Worm (Caenorhabditis elegans) whole organism, L3 larva: Measurements from ENCODE around the gene C28H8.3.
A peak's percentile ranks its signal among the peaks of the same experiment; 100 is the strongest.

Source experiments
- ZK546.5 ChIP-seq: sonication (generic microtip); optimal IDR thresholded peaks from 2 replicates; lab custom pipeline; 2017; ENCODE audit warnings: missing biosample characterization, missing genetic modification characterization
- ama-1 ChIP-seq: fragments of 150-350 bp; optimal IDR thresholded peaks from 2 replicates; lab custom pipeline; 2018
- ceh-16 ChIP-seq: sonication (generic microtip); optimal IDR thresholded peaks from 2 replicates; lab custom pipeline; 2017; ENCODE audit warnings: missing biosample characterization, missing genetic modification characterization
- ceh-28 ChIP-seq: fragments of 150-350 bp; optimal IDR thresholded peaks from 2 replicates; lab custom pipeline; 2014; ENCODE audit warnings: missing biosample characterization, missing genetic modification reagents, missing genetic modification characterization
- ceh-9 ChIP-seq: sonication (generic microtip); optimal IDR thresholded peaks from 2 replicates; lab custom pipeline; 2018; ENCODE audit warnings: missing biosample characterization, missing genetic modification characterization
- daf-12 ChIP-seq: fragments of 150-350 bp; optimal IDR thresholded peaks from 2 replicates; lab custom pipeline; 2014; ENCODE audit warnings: missing biosample characterization, missing genetic modification reagents, missing genetic modification characterization
- egl-27 ChIP-seq: sonication (generic microtip); optimal IDR thresholded peaks from 4 replicates; lab custom pipeline; 2017; ENCODE audit warnings: missing biosample characterization, missing genetic modification reagents, missing genetic modification characterization
- egl-5 ChIP-seq: fragments of 150-350 bp; optimal IDR thresholded peaks from 2 replicates; lab custom pipeline; 2017; ENCODE audit warnings: missing biosample characterization, missing genetic modification reagents, missing genetic modification characterization, inconsistent platforms
- elt-1 ChIP-seq: fragments of 150-350 bp; optimal IDR thresholded peaks from 2 replicates; lab custom pipeline; 2014; ENCODE audit warnings: missing biosample characterization, missing genetic modification characterization
- fos-1 ChIP-seq: fragments of 150-350 bp; optimal IDR thresholded peaks from 2 replicates; lab custom pipeline; 2014; ENCODE audit warnings: missing biosample characterization, missing genetic modification characterization
- hmg-11 ChIP-seq: sonication (generic microtip); optimal IDR thresholded peaks from 2 replicates; lab custom pipeline; 2016; ENCODE audit warnings: missing genetic modification characterization, missing compliant biosample characterization
- jun-1 ChIP-seq: fragments of 150-350 bp; optimal IDR thresholded peaks from 2 replicates; lab custom pipeline; 2014; ENCODE audit warnings: missing biosample characterization, missing genetic modification reagents, missing genetic modification characterization
- lin-15B ChIP-seq: fragments of 150-350 bp; optimal IDR thresholded peaks from 2 replicates; lab custom pipeline; 2014; ENCODE audit warnings: missing biosample characterization, missing genetic modification characterization
- lin-39 ChIP-seq: fragments of 150-350 bp; optimal IDR thresholded peaks from 2 replicates; lab custom pipeline; 2018; ENCODE audit warnings: missing biosample characterization, missing genetic modification reagents, missing genetic modification characterization
- lsy-12 ChIP-seq: sonication (generic microtip); optimal IDR thresholded peaks from 2 replicates; lab custom pipeline; 2016; ENCODE audit warnings: mild to moderate bottlenecking, missing genetic modification characterization, missing compliant biosample characterization
- mdl-1 ChIP-seq: fragments of 150-350 bp; optimal IDR thresholded peaks from 2 replicates; lab custom pipeline; 2014; ENCODE audit warnings: missing biosample characterization, missing genetic modification characterization
- nfya-1 ChIP-seq: sonication (generic microtip); optimal IDR thresholded peaks from 2 replicates; lab custom pipeline; 2017; ENCODE audit warnings: missing genetic modification characterization, mild to moderate bottlenecking, missing compliant biosample characterization, antibody characterized with exemption, moderate library complexity; ENCODE audit not compliant: insufficient read depth
- nhr-11 ChIP-seq: fragments of 150-350 bp; optimal IDR thresholded peaks from 2 replicates; lab custom pipeline; 2014; ENCODE audit warnings: missing biosample characterization, missing genetic modification characterization
- nhr-23 ChIP-seq: fragments of 150-350 bp; optimal IDR thresholded peaks from 2 replicates; lab custom pipeline; 2014; ENCODE audit warnings: missing biosample characterization, missing genetic modification reagents, missing genetic modification characterization
- nhr-237 ChIP-seq: fragments of 150-350 bp; optimal IDR thresholded peaks from 2 replicates; lab custom pipeline; 2014; ENCODE audit warnings: missing biosample characterization, missing genetic modification characterization
- nhr-25 ChIP-seq: sonication (generic microtip); optimal IDR thresholded peaks from 2 replicates; lab custom pipeline; 2017; ENCODE audit warnings: missing biosample characterization, missing genetic modification characterization
- nhr-43 ChIP-seq: sonication (generic microtip); optimal IDR thresholded peaks from 2 replicates; lab custom pipeline; 2016; ENCODE audit warnings: mild to moderate bottlenecking, missing genetic modification characterization, missing compliant biosample characterization; ENCODE audit not compliant: poor library complexity, severe bottlenecking
- nhr-67 ChIP-seq: fragments of 150-350 bp; optimal IDR thresholded peaks from 2 replicates; lab custom pipeline; 2014; ENCODE audit warnings: missing biosample characterization, missing genetic modification characterization
- nhr-76 ChIP-seq: fragments of 150-350 bp; sonication (generic microtip); optimal IDR thresholded peaks from 5 replicates; lab custom pipeline; 2014; ENCODE audit warnings: missing biosample characterization, missing genetic modification characterization
- nhr-77 ChIP-seq: fragments of 150-350 bp; optimal IDR thresholded peaks from 2 replicates; lab custom pipeline; 2014; ENCODE audit warnings: missing biosample characterization, missing genetic modification characterization
- pha-4 ChIP-seq: fragments of 150-350 bp; optimal IDR thresholded peaks from 2 replicates; lab custom pipeline; 2014; ENCODE audit warnings: missing biosample characterization, missing genetic modification reagents, missing genetic modification characterization
- pqm-1 ChIP-seq: fragments of 150-350 bp; optimal IDR thresholded peaks from 2 replicates; lab custom pipeline; 2017; ENCODE audit warnings: missing biosample characterization, missing genetic modification characterization, inconsistent platforms
- skn-1 ChIP-seq: fragments of 150-350 bp; optimal IDR thresholded peaks from 2 replicates; lab custom pipeline; 2014; ENCODE audit warnings: missing biosample characterization, missing genetic modification characterization
- tbx-2 ChIP-seq: sonication (generic microtip); optimal IDR thresholded peaks from 2 replicates; lab custom pipeline; 2016; ENCODE audit warnings: mild to moderate bottlenecking, missing genetic modification characterization, missing compliant biosample characterization
- zag-1 ChIP-seq: fragments of 150-350 bp; optimal IDR thresholded peaks from 2 replicates; lab custom pipeline; 2014; ENCODE audit warnings: missing biosample characterization, missing genetic modification characterization
- ztf-11 ChIP-seq: fragments of 150-350 bp; optimal IDR thresholded peaks from 2 replicates; lab custom pipeline; 2014; ENCODE audit warnings: missing biosample characterization, missing genetic modification characterization
- ztf-4 ChIP-seq: fragments of 150-350 bp; optimal IDR thresholded peaks from 2 replicates; lab custom pipeline; 2014; ENCODE audit warnings: missing biosample characterization, missing genetic modification characterization

The C28H8.3 gene

ce11 chrIII:5884007-5884406, 24.5 kb upstream of the C28H8.3 start, which contains the start of gene C28H8.5:
Gene C28H8.5, plus strand, starts transcription at chrIII:5884307.
- TF ChIP-seq nhr-11 (tag; lab: Kevin White, UChicago) = no peak
- no peak for TF ChIP-seq zag-1 (tag; lab: Kevin White, UChicago)
- TF ChIP-seq nfya-1 (tag; lab: Kevin White, UChicago) = no peak
- no peak for TF ChIP-seq ztf-4 (tag; lab: Kevin White, UChicago)
- no peak for TF ChIP-seq nhr-25 (tag; lab: Kevin White, UChicago)
- no peak for TF ChIP-seq nhr-76 (tag; lab: Kevin White, UChicago)

- no peak for TF ChIP-seq nhr-25 (tag; lab: Kevin White, UChicago)
- no peak for TF ChIP-seq ZK546.5 (tag; lab: Kevin White, UChicago)
- TF ChIP-seq nhr-77 (tag; lab: Kevin White, UChicago) = no peak
- no peak for TF ChIP-seq mdl-1 (tag; lab: Kevin White, UChicago)
- no peak for TF ChIP-seq skn-1
- TF ChIP-seq nhr-237 = no peak
- no peak for TF ChIP-seq egl-27
Observed at ce11 chrIII:5884459-5884858, 24.0 kb upstream of the C28H8.3 start.

DNA sequence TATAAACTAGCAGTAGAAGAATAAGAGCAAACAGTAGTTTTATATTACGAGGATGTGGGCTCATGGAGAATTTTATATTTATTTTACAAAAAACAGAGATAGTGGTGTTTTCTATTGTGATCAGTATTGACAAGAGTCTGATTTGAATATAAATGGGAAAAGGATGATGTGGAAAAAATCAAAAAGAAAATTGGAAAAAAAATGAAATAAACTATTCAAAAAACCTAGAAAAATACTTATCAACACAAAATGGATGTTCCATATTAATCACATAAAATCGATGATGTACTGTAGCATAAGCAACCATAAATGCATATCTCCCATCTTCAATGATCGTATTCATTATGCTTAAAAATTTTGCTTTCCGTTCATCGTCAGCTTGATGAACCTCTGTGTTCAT, 21.6 kb upstream of the C28H8.3 start, which contains the start of gene C28H8.7:
Gene C28H8.7 (minus strand): TSS at position 101 of the 400 bp plus-strand sequence.
- TF ChIP-seq lin-39 (tag; lab: Kevin White, UChicago) = no peak
- TF ChIP-seq egl-5 (tag; lab: Kevin White, UChicago) = no peak
- no peak for TF ChIP-seq nhr-76 (tag; lab: Kevin White, UChicago)
- TF ChIP-seq nhr-23 (tag; lab: Kevin White, UChicago) = no peak
- no peak for TF ChIP-seq pqm-1
- no peak for TF ChIP-seq nhr-77 (tag; lab: Kevin White, UChicago)
- TF ChIP-seq elt-1 (tag; lab: Kevin White, UChicago) = no peak
- no peak for TF ChIP-seq zag-1 (tag; lab: Kevin White, UChicago)
- no peak for TF ChIP-seq nhr-11 (tag; lab: Kevin White, UChicago)
- no peak for TF ChIP-seq skn-1
- no peak for TF ChIP-seq egl-27
- no peak for TF ChIP-seq lin-15B
- TF ChIP-seq ceh-9 (tag; lab: Kevin White, UChicago) = no peak
- TF ChIP-seq lsy-12 (tag; lab: Kevin White, UChicago) = no peak
- no peak for TF ChIP-seq tbx-2

DNA sequence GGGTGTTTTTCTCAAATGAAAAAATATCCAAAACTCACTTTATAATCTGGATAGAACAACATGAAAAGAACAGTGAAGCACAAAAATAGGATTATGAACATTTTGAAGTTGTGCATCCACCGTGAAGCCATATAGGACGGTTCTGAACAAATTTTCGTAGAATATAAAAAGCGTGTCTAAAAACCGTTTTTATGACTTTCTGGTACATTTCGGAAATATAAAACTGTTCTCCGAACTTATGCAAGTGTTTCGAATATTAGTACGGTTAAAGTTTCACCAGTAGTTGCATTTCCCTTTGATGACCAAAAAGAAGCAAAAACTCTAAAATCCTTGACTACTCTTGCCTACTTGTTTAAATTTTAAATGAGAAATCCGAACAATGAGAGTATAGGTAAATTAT, 19.8 kb upstream of the C28H8.3 start, which contains the start of gene C28H8.8:
Gene C28H8.8 (minus strand): TSS at position 101 of the 400 bp plus-strand sequence.
- TF ChIP-seq hmg-11 (tag; lab: Kevin White, UChicago) (no peak), ceh-28 (tag; lab: Kevin White, UChicago) (no peak), nhr-67 (no peak), ztf-4 (tag; lab: Kevin White, UChicago) (no peak), jun-1 (tag; lab: Kevin White, UChicago) (no peak), ztf-11 (tag; lab: Kevin White, UChicago) (no peak), ceh-9 (tag; lab: Kevin White, UChicago) (no peak), daf-12 (tag; lab: Kevin White, UChicago) (no peak), nhr-23 (tag; lab: Kevin White, UChicago) (no peak)
- TF ChIP-seq, all 47 proteins: peak for 0

ce11 chrIII:5892909-5893308, 15.6 kb upstream of the C28H8.3 start:
- TF ChIP-seq pha-4 = peak; percentile 59
- TF ChIP-seq nhr-237 = no peak

DNA sequence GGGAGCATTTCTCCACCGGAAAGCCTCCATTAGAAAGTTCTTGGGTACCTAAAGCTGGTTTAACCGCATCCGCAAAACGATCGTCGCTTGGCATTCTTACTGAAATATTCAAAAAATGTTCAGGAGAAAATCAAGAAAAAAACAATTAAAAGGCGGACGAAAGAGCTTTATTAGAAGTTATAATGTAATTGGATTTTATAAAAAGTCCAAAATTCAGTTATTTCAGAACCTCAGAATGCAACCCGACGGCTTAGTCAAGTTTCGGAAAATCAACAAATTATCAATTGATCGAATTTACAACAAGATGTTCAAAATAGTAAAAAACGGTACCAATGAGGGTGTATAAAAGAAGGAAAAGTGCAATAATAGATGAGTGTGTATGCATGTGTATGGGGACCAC, 12.6 kb upstream of the C28H8.3 start, which contains the start of gene pxl-1:
Gene pxl-1 (minus strand): TSS at position 101 of the 400 bp plus-strand sequence.
- TF ChIP-seq egl-5 (tag; lab: Kevin White, UChicago) (no peak), lin-15B (no peak), nhr-76 (tag; lab: Kevin White, UChicago) (no peak), nhr-23 (tag; lab: Kevin White, UChicago) (no peak), ama-1 (no peak), zag-1 (tag; lab: Kevin White, UChicago) (no peak), ceh-9 (tag; lab: Kevin White, UChicago) (no peak), ceh-16 (tag; lab: Kevin White, UChicago) (no peak), nhr-43 (tag; lab: Kevin White, UChicago) (no peak), fos-1 (tag; lab: Kevin White, UChicago) (no peak), jun-1 (tag; lab: Kevin White, UChicago) (no peak), nhr-67 (no peak), ztf-11 (tag; lab: Kevin White, UChicago) (no peak), nhr-25 (tag; lab: Kevin White, UChicago) (no peak)
- TF ChIP-seq, all 47 proteins: peak for 0
